Worm (Caenorhabditis elegans): ENCODE results near the gene Y41C4A.12.

Y41C4A.12 gene

DNA sequence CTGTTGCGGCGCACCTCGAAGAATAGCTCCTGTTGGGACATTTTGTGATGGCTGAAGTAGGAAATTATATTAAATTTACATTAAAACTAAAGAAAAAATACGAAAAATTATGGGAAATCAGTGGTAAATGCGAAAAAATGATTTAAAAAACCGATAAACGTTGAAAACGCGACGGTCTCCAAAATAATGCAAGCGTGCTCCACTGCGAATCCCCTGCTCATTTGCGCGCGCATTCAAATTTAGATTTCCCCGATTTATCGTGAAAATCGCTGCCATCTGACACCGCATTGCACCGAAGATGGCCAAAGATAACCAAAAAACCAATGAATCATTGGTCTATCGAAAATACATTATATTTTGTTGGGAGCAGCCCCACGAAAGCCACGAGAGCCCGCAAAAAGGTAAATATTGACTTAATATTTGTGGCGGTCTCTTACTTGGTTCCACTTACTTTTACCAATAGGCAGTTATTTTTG is 7.1 kb downstream of the Y41C4A.12 start, which contains the start of the genes elb-1 and Y41C4A.11 (continued):
- TF ChIP-seq nhr-19 (GFP tag; conservative IDR thresholded peaks at IDR 0.05), result peak; percentile 76
- TF ChIP-seq elt-3 (tag; optimal IDR thresholded peaks at IDR 0.05), result peak in 2 of 6 experiments; percentile 8 to 30
- peak; percentile 53 for TF ChIP-seq unc-130 (tag; optimal IDR thresholded peaks at IDR 0.05)
- TF ChIP-seq efl-1 (optimal IDR thresholded peaks at IDR 0.05), result peak; percentile 98 to 99
- TF ChIP-seq efl-1 (GFP tag; optimal IDR thresholded peaks at IDR 0.05 in 1 of 2), result peak; percentile 100
- peak; percentile 87 for TF ChIP-seq nhr-47 (tag; optimal IDR thresholded peaks at IDR 0.05)
- TF ChIP-seq aly-2 (tag; optimal IDR thresholded peaks at IDR 0.05), result peak; percentile 1
- TF ChIP-seq ztf-11 (tag; optimal IDR thresholded peaks at IDR 0.05), result peak in 1 of 2 experiments; percentile 19
- peak; percentile 25 for TF ChIP-seq egl-13 (tag; optimal IDR thresholded peaks at IDR 0.05)
- peak; percentile 76 for TF ChIP-seq irx-1 (tag; optimal IDR thresholded peaks at IDR 0.05)
- TF ChIP-seq nhr-28 (tag; optimal IDR thresholded peaks at IDR 0.05), result no peak
- no peak for TF ChIP-seq alr-1 (tag; optimal IDR thresholded peaks at IDR 0.05; ENCODE audit: borderline replicate concordance)
- TF ChIP-seq pqm-1 (tag; optimal IDR thresholded peaks at IDR 0.05), result no peak
- TF ChIP-seq dpl-1 (GFP tag; optimal IDR thresholded peaks at IDR 0.05), result peak; percentile 98 to 99 (median 99)
- TF ChIP-seq mep-1 (tag; optimal IDR thresholded peaks at IDR 0.05), result peak; percentile 62

DNA sequence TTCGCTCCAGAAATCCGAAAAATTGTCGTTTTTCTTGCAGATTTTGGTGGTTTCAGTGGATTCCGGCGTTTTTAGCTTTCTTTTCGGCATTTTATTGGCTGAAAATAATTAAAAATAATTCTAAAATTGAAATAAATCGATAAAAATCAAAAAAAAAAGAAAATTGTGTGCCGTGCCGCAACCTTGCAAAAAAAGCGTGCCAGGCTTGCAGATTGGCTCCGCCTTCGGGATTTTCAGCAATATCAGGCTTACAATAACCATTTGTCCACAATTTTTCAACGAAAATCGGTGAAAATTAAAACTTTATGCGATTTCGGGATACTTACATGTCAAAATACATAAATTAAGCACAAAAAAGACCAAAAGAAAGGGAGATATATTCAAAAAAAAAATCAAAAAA is 7.9 kb downstream of the Y41C4A.12 start, which contains the start of gene Y41C4A.9:
Gene Y41C4A.9, minus strand, starts transcription at position 98 of the 400 bp plus-strand sequence.
- no peak for TF ChIP-seq blmp-1 (tag; optimal IDR thresholded peaks at IDR 0.05)
- TF ChIP-seq nhr-237 (tag; optimal IDR thresholded peaks at IDR 0.05), result no peak
- peak; percentile 29 to 58 for TF ChIP-seq efl-1 (optimal IDR thresholded peaks at IDR 0.05)
- TF ChIP-seq efl-1 (GFP tag; optimal IDR thresholded peaks at IDR 0.05 in 1 of 2), result peak; percentile 10 to 87
- peak; percentile 73 for TF ChIP-seq nhr-85 (tag)
- peak in 1 of 3 experiments; percentile 22 for TF ChIP-seq dpl-1 (GFP tag; optimal IDR thresholded peaks at IDR 0.05)
- TF ChIP-seq fkh-4 (tag; optimal IDR thresholded peaks at IDR 0.05; ENCODE audit: borderline replicate concordance), result no peak
- no peak for TF ChIP-seq nhr-47 (tag; optimal IDR thresholded peaks at IDR 0.05)
- TF ChIP-seq nhr-19 (GFP tag; conservative IDR thresholded peaks at IDR 0.05), result no peak

ce11 chrIII:11708722-11709121 is 17.8 kb downstream of the Y41C4A.12 start, which contains the start of gene Y41C4A.8:
Gene Y41C4A.8, minus strand, starts transcription at chrIII:11708822.
- TF ChIP-seq vab-15 (tag; optimal IDR thresholded peaks at IDR 0.05) (no peak), pqm-1 (tag; optimal IDR thresholded peaks at IDR 0.05) (no peak), nhr-71 (tag; optimal IDR thresholded peaks at IDR 0.05) (no peak), nhr-47 (tag; optimal IDR thresholded peaks at IDR 0.05) (no peak)

- no peak for TF ChIP-seq mef-2 (tag; optimal IDR thresholded peaks at IDR 0.05)
- TF ChIP-seq C04F5.9 (tag; optimal IDR thresholded peaks at IDR 0.05), result no peak
- no peak for TF ChIP-seq nhr-90 (tag; optimal IDR thresholded peaks at IDR 0.05; ENCODE audit: poor library complexity)
- TF ChIP-seq blmp-1 (tag; optimal IDR thresholded peaks at IDR 0.05), result peak; percentile 15
Observed at ce11 chrIII:11706665-11707064, 19.8 kb downstream of the Y41C4A.12 start, which contains the start of gene col-96. Gene col-96, minus strand, starts transcription at chrIII:11706765.

ce11 chrIII:11705930-11706329 is 20.6 kb downstream of the Y41C4A.12 start:
- TF ChIP-seq ceh-8 (GFP tag; optimal IDR thresholded peaks at IDR 0.05), result peak; percentile 40
- no peak for TF ChIP-seq aly-2 (tag; optimal IDR thresholded peaks at IDR 0.05)

DNA sequence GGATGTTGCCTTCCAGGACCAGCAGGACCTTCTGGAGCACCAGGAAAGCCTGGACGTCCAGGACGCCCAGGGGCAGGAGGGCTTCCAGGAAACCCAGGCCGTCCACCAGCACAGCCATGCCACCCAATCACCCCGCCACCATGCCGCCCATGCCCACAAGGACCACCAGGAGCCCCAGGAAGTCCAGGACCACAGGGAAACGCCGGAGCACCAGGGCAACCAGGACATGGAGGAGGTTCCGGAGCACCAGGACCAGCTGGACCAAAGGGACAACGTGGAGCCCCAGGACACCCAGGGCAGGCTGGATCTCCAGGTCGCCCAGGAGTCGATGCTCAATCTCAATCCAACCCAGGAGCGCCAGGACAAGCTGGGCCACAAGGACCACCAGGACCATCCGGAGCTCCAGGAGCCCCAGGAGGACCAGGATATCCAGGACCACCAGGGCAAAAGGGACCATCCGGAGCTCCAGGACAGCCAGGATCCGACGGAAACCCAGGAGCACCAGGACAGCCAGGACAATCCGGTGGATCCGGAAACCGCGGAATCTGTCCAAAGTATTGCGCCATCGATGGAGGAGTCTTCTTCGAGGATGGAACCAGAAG is 22.0 kb downstream of the Y41C4A.12 start:
- TF ChIP-seq ztf-4 (tag; optimal IDR thresholded peaks at IDR 0.05) (no peak), lin-13 (GFP tag; optimal IDR thresholded peaks at IDR 0.05) (no peak)

DNA sequence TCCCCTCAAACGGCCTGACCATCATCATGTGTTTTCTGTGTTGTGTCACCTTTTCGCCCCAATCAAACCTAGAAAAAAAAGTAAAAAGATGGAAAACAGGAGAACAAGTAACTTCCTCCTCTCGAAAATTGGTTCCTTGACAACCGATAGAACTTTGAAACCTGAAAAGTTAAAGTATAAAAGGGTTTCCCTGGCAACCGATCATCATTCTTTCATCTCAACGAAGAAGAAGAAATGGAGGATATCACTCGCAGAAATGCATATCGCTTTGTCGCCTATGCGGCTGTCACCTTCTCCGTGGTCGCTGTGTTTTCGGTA is 22.8 kb downstream of the Y41C4A.12 start, which contains the start of gene col-95:
Gene col-95, plus strand, starts transcription at position 219 of the 318 bp plus-strand sequence.
- TF ChIP-seq lin-35 (GFP tag; optimal IDR thresholded peaks at IDR 0.05) (peak in 1 of 2 experiments; percentile 5), xbp-1 (tag; optimal IDR thresholded peaks at IDR 0.05) (no peak), nhr-19 (GFP tag; conservative IDR thresholded peaks at IDR 0.05) (no peak)

All from whole organism, L1 larva.